Worm (Caenorhabditis elegans) whole organism, young adult: ENCODE measurements around the gene fbxa-64.

Experiments used
- D2030.7 ChIP-seq: fragments of 200-800 bp; sonication (Bioruptor generic); IDR thresholded peaks from 2 replicates; pipeline ENCODE4 v1.3.6; 2022; ENCODE audit warnings: missing genetic modification reagents, missing genetic modification characterization, missing compliant biosample characterization
- F37B4.10 ChIP-seq: fragments of 200-800 bp; sonication (Bioruptor generic); IDR thresholded peaks from 2 replicates; pipeline ENCODE4 v1.3.6; 2022; ENCODE audit warnings: missing genetic modification characterization, missing compliant biosample characterization
- lin-26 ChIP-seq: fragments of 200-800 bp; sonication (Bioruptor generic); IDR thresholded peaks from 2 replicates; pipeline ENCODE4 v1.3.6; 2022; ENCODE audit warnings: missing genetic modification reagents, missing genetic modification characterization, missing compliant biosample characterization
- pha-4 ChIP-seq: fragments of 150-350 bp; sonication (generic microtip); optimal IDR thresholded peaks from 2 replicates; lab custom pipeline; 2014; ENCODE audit warnings: missing biosample characterization, missing genetic modification reagents, missing genetic modification characterization
- unc-62 ChIP-seq: fragments of 150-350 bp; optimal IDR thresholded peaks from 2 replicates; lab custom pipeline; 2014; ENCODE audit warnings: missing biosample characterization, missing genetic modification reagents, missing genetic modification characterization

DNA sequence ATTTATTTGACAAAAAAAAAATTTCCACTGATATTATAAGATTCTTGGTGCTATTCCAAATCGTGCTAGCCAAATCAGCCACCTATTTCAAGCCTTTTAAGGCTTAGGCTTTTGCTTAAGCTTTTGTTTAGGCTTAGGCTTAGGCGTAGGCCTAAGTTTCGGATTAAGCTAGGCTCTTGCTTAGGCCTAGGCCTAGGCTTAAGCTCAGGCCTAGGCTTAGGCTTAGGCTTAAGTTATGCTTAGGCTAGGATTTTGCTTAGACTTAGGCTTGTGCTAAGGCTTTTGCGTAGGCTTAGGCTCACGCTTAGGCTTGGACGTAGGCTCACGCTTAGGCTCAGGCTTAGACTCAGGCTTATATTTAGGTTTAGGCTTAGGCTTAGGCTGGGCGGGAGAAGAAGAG, 47.8 kb downstream of the fbxa-64 start:
- TF ChIP-seq F37B4.10 (GFP tag; lab: Robert Waterston, UW), result no peak
- TF ChIP-seq lin-26 (GFP tag; lab: Robert Waterston, UW), result no peak
- TF ChIP-seq unc-62 (GFP tag; lab: Kevin White, UChicago), result no peak
- no peak for TF ChIP-seq D2030.7 (GFP tag; lab: Robert Waterston, UW)
- TF ChIP-seq pha-4, result no peak
